Fruit fly (Drosophila melanogaster) whole organism, pupa: ENCODE measurements around the gene TwdlE.

Experiments used
- CG10348 ChIP-seq: fragments of 200-800 bp; sonication (Bioruptor generic); IDR thresholded peaks from 2 replicates; pipeline ENCODE4 v1.3.6; 2022; ENCODE audit warnings: missing biosample characterization, missing genetic modification characterization
- CG12605 ChIP-seq: fragments of 200-800 bp; sonication (Bioruptor generic); IDR thresholded peaks from 2 replicates; pipeline ENCODE4 v1.3.6; 2022; ENCODE audit warnings: missing biosample characterization, missing genetic modification characterization
- CG13204 ChIP-seq: fragments of 200-800 bp; sonication (Bioruptor generic); optimal IDR thresholded peaks from 2 replicates; lab custom pipeline; 2018; ENCODE audit warnings: missing biosample characterization, mild to moderate bottlenecking, missing genetic modification characterization, moderate library complexity
- CG14655 ChIP-seq: fragments of 200-800 bp; sonication (Bioruptor generic); optimal IDR thresholded peaks from 3 replicates; lab custom pipeline; 2017; ENCODE audit warnings: mild to moderate bottlenecking, missing biosample characterization, missing genetic modification reagents, missing genetic modification characterization
- CG15710 ChIP-seq: fragments of 200-800 bp; sonication (Bioruptor generic); optimal IDR thresholded peaks from 2 replicates; lab custom pipeline; 2018; ENCODE audit warnings: missing biosample characterization, mild to moderate bottlenecking, missing genetic modification characterization, moderate library complexity
- CG32121 ChIP-seq: fragments of 200-800 bp; sonication (Bioruptor generic); IDR thresholded peaks from 2 replicates; pipeline ENCODE4 v1.3.6; 2022; ENCODE audit warnings: missing biosample characterization, missing genetic modification characterization
- CG34367 ChIP-seq: fragments of 200-800 bp; sonication (Bioruptor generic); optimal IDR thresholded peaks from 2 replicates; lab custom pipeline; 2018; ENCODE audit warnings: missing biosample characterization, mild to moderate bottlenecking, missing genetic modification characterization
- CG8159 ChIP-seq: fragments of 200-800 bp; sonication (Bioruptor generic); optimal IDR thresholded peaks from 3 replicates; lab custom pipeline; 2018; ENCODE audit warnings: missing biosample characterization, mild to moderate bottlenecking, missing genetic modification characterization, moderate library complexity
- CG8301 ChIP-seq: fragments of 200-800 bp; sonication (Bioruptor generic); optimal IDR thresholded peaks from 2 replicates; lab custom pipeline; 2018; ENCODE audit warnings: missing biosample characterization, mild to moderate bottlenecking, missing genetic modification characterization
- CG9948 ChIP-seq: fragments of 200-800 bp; sonication (Bioruptor generic); optimal IDR thresholded peaks from 2 replicates; lab custom pipeline; 2018; ENCODE audit warnings: missing biosample characterization, mild to moderate bottlenecking, missing genetic modification characterization, moderate library complexity
- EcR ChIP-seq: fragments of 200-800 bp; sonication (Bioruptor generic); optimal IDR thresholded peaks from 3 replicates; lab custom pipeline; 2019; ENCODE audit warnings: missing biosample characterization, missing genetic modification characterization, mild to moderate bottlenecking, moderate library complexity, missing genetic modification reagents
- Ets98B ChIP-seq: fragments of 200-800 bp; sonication (Bioruptor generic); IDR thresholded peaks from 2 replicates; pipeline ENCODE4 v1.3.6; 2022; ENCODE audit warnings: missing biosample characterization, missing genetic modification characterization
- Snoo ChIP-seq: fragments of 200-800 bp; sonication (Bioruptor generic); optimal IDR thresholded peaks from 3 replicates; lab custom pipeline; 2017; ENCODE audit warnings: missing biosample characterization, mild to moderate bottlenecking, missing genetic modification characterization, inconsistent platforms
- gl ChIP-seq: fragments of 200-800 bp; sonication (Bioruptor generic); optimal IDR thresholded peaks from 2 replicates; lab custom pipeline; 2018; ENCODE audit warnings: missing biosample characterization, mild to moderate bottlenecking, missing genetic modification characterization

dm6 chr2L:7841244-7841643, 19.4 kb downstream of the TwdlE start:
- no peak for TF ChIP-seq CG32121
- TF ChIP-seq CG12605 (GFP tag; lab: Robert Waterston, UW), result no peak
- TF ChIP-seq CG8301, result no peak
- no peak for TF ChIP-seq CG13204 (GFP tag; lab: Kevin White, UChicago)
- TF ChIP-seq CG34367 (tag; lab: Kevin White, UChicago), result no peak
- TF ChIP-seq CG10348 (GFP tag; lab: Robert Waterston, UW), result no peak
- TF ChIP-seq CG14655 (GFP tag; lab: Kevin White, UChicago), result no peak
- TF ChIP-seq EcR (GFP tag; lab: Kevin White, UChicago), result no peak
- TF ChIP-seq CG15710, result no peak
- TF ChIP-seq Snoo (tag; lab: Kevin White, UChicago), result no peak
- no peak for TF ChIP-seq Ets98B (GFP tag; lab: Robert Waterston, UW)
- no peak for TF ChIP-seq CG8159
- no peak for TF ChIP-seq gl (tag; lab: Kevin White, UChicago)
- no peak for TF ChIP-seq CG9948 (tag; lab: Kevin White, UChicago)
